Worm (Caenorhabditis elegans) whole organism, late embryonic: Measurements from ENCODE around the gene pbs-3.

ENCODE experiments used
- C38D4.7 ChIP-seq: fragments of 200-800 bp; sonication (Bioruptor generic); optimal IDR thresholded peaks from 2 replicates; lab custom pipeline; 2018; ENCODE audit warnings: mild to moderate bottlenecking, missing genetic modification characterization, moderate library complexity, missing compliant biosample characterization
- F13H6.1 ChIP-seq: sonication (generic microtip); optimal IDR thresholded peaks from 2 replicates; lab custom pipeline; 2016; ENCODE audit warnings: missing genetic modification characterization, missing compliant biosample characterization
- K09A11.1 ChIP-seq: sonication (generic microtip); optimal IDR thresholded peaks from 2 replicates; lab custom pipeline; 2017; ENCODE audit warnings: antibody characterized with exemption, mild to moderate bottlenecking, missing genetic modification characterization, missing compliant biosample characterization; ENCODE audit not compliant: insufficient read depth
- ama-1 ChIP-seq: fragments of 150-350 bp; optimal IDR thresholded peaks from 2 replicates; lab custom pipeline; 2014
- ceh-14 ChIP-seq: sonication (generic microtip); optimal IDR thresholded peaks from 2 replicates; lab custom pipeline; 2016; ENCODE audit warnings: missing genotype, missing genetic modification characterization, missing compliant biosample characterization
- ceh-22 ChIP-seq: sonication (generic microtip); optimal IDR thresholded peaks from 2 replicates; lab custom pipeline; 2017; ENCODE audit warnings: missing biosample characterization, missing genetic modification characterization
- ceh-24 ChIP-seq: sonication (generic microtip); optimal IDR thresholded peaks from 2 replicates; lab custom pipeline; 2016; ENCODE audit warnings: mild to moderate bottlenecking, missing genetic modification characterization, missing compliant biosample characterization
- ceh-30 ChIP-seq: fragments of 150-350 bp; optimal IDR thresholded peaks from 2 replicates; lab custom pipeline; 2014; ENCODE audit warnings: missing biosample characterization, missing genetic modification characterization
- ceh-31 ChIP-seq: sonication (generic microtip); optimal IDR thresholded peaks from 2 replicates; lab custom pipeline; 2016; ENCODE audit warnings: missing genetic modification characterization, missing compliant biosample characterization
- ceh-34 ChIP-seq: sonication (generic microtip); optimal IDR thresholded peaks from 2 replicates; lab custom pipeline; 2016; ENCODE audit warnings: mild to moderate bottlenecking, missing genetic modification characterization, missing compliant biosample characterization
- ceh-45 ChIP-seq: fragments of 200-800 bp; sonication (Bioruptor generic); IDR thresholded peaks from 2 replicates; pipeline ENCODE4 v1.3.6; 2022; ENCODE audit warnings: missing genetic modification reagents, missing genetic modification characterization, missing compliant biosample characterization
- ceh-48 ChIP-seq: sonication (generic microtip); optimal IDR thresholded peaks from 2 replicates; lab custom pipeline; 2016; ENCODE audit warnings: missing genetic modification characterization, inconsistent platforms, missing compliant biosample characterization
- ceh-9 ChIP-seq: sonication (generic microtip); optimal IDR thresholded peaks from 2 replicates; lab custom pipeline; 2016; ENCODE audit warnings: mild to moderate bottlenecking, missing genetic modification characterization, inconsistent platforms, missing compliant biosample characterization
- che-1 ChIP-seq: sonication (generic microtip); optimal IDR thresholded peaks from 2 replicates; lab custom pipeline; 2016; ENCODE audit warnings: mild to moderate bottlenecking, missing genetic modification characterization, missing compliant biosample characterization
- dmd-4 ChIP-seq: sonication (generic microtip); optimal IDR thresholded peaks from 2 replicates; lab custom pipeline; 2016; ENCODE audit warnings: borderline replicate concordance, missing genetic modification characterization, missing compliant biosample characterization
- elt-4 ChIP-seq: sonication (generic microtip); optimal IDR thresholded peaks from 2 replicates; lab custom pipeline; 2016; ENCODE audit warnings: missing genetic modification characterization, missing compliant biosample characterization
- ets-4 ChIP-seq: sonication (generic microtip); optimal IDR thresholded peaks from 2 replicates; lab custom pipeline; 2016; ENCODE audit warnings: missing genetic modification characterization, missing compliant biosample characterization
- fax-1 ChIP-seq: sonication (generic microtip); optimal IDR thresholded peaks from 2 replicates; lab custom pipeline; 2016; ENCODE audit warnings: missing genotype, missing genetic modification characterization, missing compliant biosample characterization
- fkh-10 ChIP-seq: fragments of 150-350 bp; optimal IDR thresholded peaks from 2 replicates; lab custom pipeline; 2014; ENCODE audit warnings: missing biosample characterization, missing genetic modification reagents, missing genetic modification characterization
- fkh-6 ChIP-seq: sonication (generic microtip); optimal IDR thresholded peaks from 2 replicates; lab custom pipeline; 2016; ENCODE audit warnings: missing genetic modification characterization, missing compliant biosample characterization
- gmeb-2 ChIP-seq: sonication (generic microtip); optimal IDR thresholded peaks from 2 replicates; lab custom pipeline; 2016; ENCODE audit warnings: missing genetic modification characterization, inconsistent platforms, missing compliant biosample characterization
- hlh-13 ChIP-seq: fragments of 200-800 bp; sonication (Bioruptor generic); optimal IDR thresholded peaks from 2 replicates; lab custom pipeline; 2018; ENCODE audit warnings: mild to moderate bottlenecking, missing genetic modification characterization, missing compliant biosample characterization
- hlh-6 ChIP-seq: sonication (generic microtip); optimal IDR thresholded peaks from 2 replicates; lab custom pipeline; 2016; ENCODE audit warnings: missing genotype, missing genetic modification characterization, missing compliant biosample characterization
- hlh-8 ChIP-seq: sonication (generic microtip); optimal IDR thresholded peaks from 2 replicates; lab custom pipeline; 2016; ENCODE audit warnings: missing genotype, missing genetic modification characterization, missing compliant biosample characterization
- lim-6 ChIP-seq: sonication (generic microtip); optimal IDR thresholded peaks from 2 replicates; lab custom pipeline; 2016; ENCODE audit warnings: missing genetic modification characterization, missing compliant biosample characterization
- madf-2 ChIP-seq: sonication (generic microtip); optimal IDR thresholded peaks from 2 replicates; lab custom pipeline; 2017; ENCODE audit warnings: missing genetic modification characterization, missing compliant biosample characterization
- mec-3 ChIP-seq: sonication (generic microtip); optimal IDR thresholded peaks from 2 replicates; lab custom pipeline; 2016; ENCODE audit warnings: borderline replicate concordance, missing genetic modification characterization, missing compliant biosample characterization
- nhr-11 ChIP-seq: fragments of 150-350 bp; optimal IDR thresholded peaks from 2 replicates; lab custom pipeline; 2014; ENCODE audit warnings: missing biosample characterization, missing genetic modification characterization
- nhr-232 ChIP-seq: sonication (generic microtip); optimal IDR thresholded peaks from 2 replicates; lab custom pipeline; 2016; ENCODE audit warnings: missing genetic modification characterization, missing compliant biosample characterization
- npax-4 ChIP-seq: sonication (generic microtip); optimal IDR thresholded peaks from 2 replicates; lab custom pipeline; 2016; ENCODE audit warnings: missing genetic modification characterization, missing compliant biosample characterization
- odd-2 ChIP-seq: sonication (generic microtip); optimal IDR thresholded peaks from 2 replicates; lab custom pipeline; 2017; ENCODE audit warnings: antibody characterized with exemption, mild to moderate bottlenecking, missing genetic modification characterization, missing compliant biosample characterization
- pat-9 ChIP-seq: fragments of 200-800 bp; sonication (Bioruptor generic); optimal IDR thresholded peaks from 2 replicates; lab custom pipeline; 2018; ENCODE audit warnings: mild to moderate bottlenecking, missing genetic modification characterization, moderate library complexity, missing compliant biosample characterization
- pax-1 ChIP-seq: fragments of 150-350 bp; optimal IDR thresholded peaks from 2 replicates; lab custom pipeline; 2014; ENCODE audit warnings: missing biosample characterization, missing genetic modification characterization
- pha-4 ChIP-seq: fragments of 150-350 bp; optimal IDR thresholded peaks from 2 replicates; lab custom pipeline; 2018; ENCODE audit warnings: missing biosample characterization, missing genetic modification reagents, missing genetic modification characterization
- pqm-1 ChIP-seq: sonication (generic microtip); optimal IDR thresholded peaks from 2 replicates; lab custom pipeline; 2016; ENCODE audit warnings: missing genetic modification characterization, missing compliant biosample characterization
- pros-1 ChIP-seq: fragments of 150-350 bp; optimal IDR thresholded peaks from 2 replicates; lab custom pipeline; 2014; ENCODE audit warnings: missing biosample characterization, missing genetic modification reagents, missing genetic modification characterization
- rnt-1 ChIP-seq: sonication (generic microtip); optimal IDR thresholded peaks from 2 replicates; lab custom pipeline; 2016; ENCODE audit warnings: missing genetic modification characterization, missing compliant biosample characterization
- sox-2 ChIP-seq: fragments of 200-800 bp; sonication (Bioruptor generic); IDR thresholded peaks from 2 replicates; pipeline ENCODE4 v1.3.6; 2022; ENCODE audit warnings: missing genetic modification reagents, missing genetic modification characterization, missing compliant biosample characterization
- syd-9 ChIP-seq: sonication (generic microtip); optimal IDR thresholded peaks from 2 replicates; lab custom pipeline; 2016; ENCODE audit warnings: mild to moderate bottlenecking, missing genetic modification characterization, moderate library complexity, missing compliant biosample characterization
- tbx-7 ChIP-seq: sonication (generic microtip); optimal IDR thresholded peaks from 2 replicates; lab custom pipeline; 2016; ENCODE audit warnings: missing genotype, missing genetic modification characterization, missing compliant biosample characterization
- unc-42 ChIP-seq: sonication (generic microtip); optimal IDR thresholded peaks from 2 replicates; lab custom pipeline; 2016; ENCODE audit warnings: missing genotype, missing genetic modification characterization, missing compliant biosample characterization
- unc-55 ChIP-seq: sonication (generic microtip); optimal IDR thresholded peaks from 2 replicates; lab custom pipeline; 2017; ENCODE audit warnings: missing biosample characterization, missing genetic modification reagents, missing genetic modification characterization
- unc-86 ChIP-seq: sonication (generic microtip); optimal IDR thresholded peaks from 2 replicates; lab custom pipeline; 2016; ENCODE audit warnings: missing genetic modification characterization, missing compliant biosample characterization
- ztf-16 ChIP-seq: sonication (generic microtip); optimal IDR thresholded peaks from 2 replicates; lab custom pipeline; 2017; ENCODE audit warnings: missing genetic modification characterization, missing compliant biosample characterization

Gene pbs-3

ce11 chrII:4953289-4953688 lies 1.9 kb downstream of the pbs-3 start, which contains the start of gene ndx-3:
TSS of gene ndx-3 (plus strand) at chrII:4953589.
- TF ChIP-seq ceh-31 (tag; lab: Kevin White, UChicago): no peak
- TF ChIP-seq gmeb-2: no peak
- no peak for TF ChIP-seq hlh-6 (tag; lab: Kevin White, UChicago)
- TF ChIP-seq unc-42 (tag; lab: Kevin White, UChicago): no peak
- TF ChIP-seq sox-2 (GFP tag; lab: Robert Waterston, UW): no peak
- TF ChIP-seq ets-4 (tag; lab: Kevin White, UChicago): no peak
- no peak for TF ChIP-seq ztf-16 (tag; lab: Kevin White, UChicago)
- TF ChIP-seq fax-1 (tag; lab: Kevin White, UChicago): no peak
- TF ChIP-seq syd-9 (tag; lab: Kevin White, UChicago): no peak
- no peak for TF ChIP-seq elt-4
- no peak for TF ChIP-seq odd-2 (tag; lab: Kevin White, UChicago)
- TF ChIP-seq fkh-10: no peak

- TF ChIP-seq hlh-8 (tag; lab: Kevin White, UChicago) (no peak), npax-4 (tag; lab: Kevin White, UChicago) (no peak), ceh-34 (tag; lab: Kevin White, UChicago) (no peak), ama-1 (lab: Kevin White, UChicago) (no peak), tbx-7 (tag; lab: Kevin White, UChicago) (no peak), nhr-11 (no peak), pat-9 (no peak), che-1 (tag; lab: Kevin White, UChicago) (no peak), lim-6 (tag; lab: Kevin White, UChicago) (no peak), ceh-14 (tag; lab: Kevin White, UChicago) (no peak), ceh-45 (GFP tag; lab: Robert Waterston, UW) (no peak), ceh-24 (tag; lab: Kevin White, UChicago) (no peak), odd-2 (tag; lab: Kevin White, UChicago) (no peak), mec-3 (tag; lab: Kevin White, UChicago) (no peak)
- TF ChIP-seq, all 69 proteins: peak for 0
These were observed 5.8 kb downstream of the pbs-3 start, which contains the start of the genes try-1 and zyg-12 for ce11 chrII:4949380-4949950. TSS of gene try-1 (minus strand) at chrII:4949527. TSS of gene zyg-12 (plus strand) at chrII:4949900.

ce11 chrII:4948118-4948517 lies 7.1 kb downstream of the pbs-3 start:
- TF ChIP-seq syd-9 (tag; lab: Kevin White, UChicago) (no peak), K09A11.1 (tag; lab: Kevin White, UChicago) (no peak), pqm-1 (tag; lab: Kevin White, UChicago) (no peak), madf-2 (no peak), ceh-45 (GFP tag; lab: Robert Waterston, UW) (no peak), C38D4.7 (GFP tag; lab: Kevin White, UChicago) (no peak), unc-86 (tag; lab: Kevin White, UChicago) (no peak), ceh-14 (tag; lab: Kevin White, UChicago) (no peak), ceh-30 (tag; lab: Kevin White, UChicago) (no peak), ceh-9 (no peak), pha-4 (tag; lab: Kevin White, UChicago) (no peak), ceh-24 (tag; lab: Kevin White, UChicago) (no peak), hlh-13 (GFP tag; lab: Kevin White, UChicago) (no peak), unc-55 (GFP tag; lab: Kevin White, UChicago) (no peak), pax-1 (tag; lab: Kevin White, UChicago) (no peak)

- no peak for TF ChIP-seq pros-1 (tag; lab: Kevin White, UChicago)
- no peak for TF ChIP-seq pha-4 (tag; lab: Kevin White, UChicago)
- TF ChIP-seq rnt-1 (tag; lab: Kevin White, UChicago): no peak
- TF ChIP-seq ceh-22 (tag; lab: Kevin White, UChicago): no peak
- TF ChIP-seq unc-55 (GFP tag; lab: Kevin White, UChicago): no peak
- no peak for TF ChIP-seq fkh-6 (tag; lab: Kevin White, UChicago)
- no peak for TF ChIP-seq lim-6 (tag; lab: Kevin White, UChicago)
- no peak for TF ChIP-seq tbx-7 (tag; lab: Kevin White, UChicago)
- no peak for TF ChIP-seq F13H6.1 (tag; lab: Kevin White, UChicago)
- TF ChIP-seq dmd-4 (tag; lab: Kevin White, UChicago): no peak
- TF ChIP-seq ceh-48 (tag; lab: Kevin White, UChicago): no peak
- no peak for TF ChIP-seq fax-1 (tag; lab: Kevin White, UChicago)
- no peak for TF ChIP-seq nhr-232
- TF ChIP-seq madf-2: no peak
These were observed 8.5 kb downstream of the pbs-3 start for ce11 chrII:4946775-4947174.
